Fruit fly (Drosophila melanogaster) whole organism, prepupa: ENCODE measurements around the gene SmB.

Experiments
- CG10669 ChIP-seq: fragments of 200-800 bp; sonication (Bioruptor generic); optimal IDR thresholded peaks from 3 replicates; lab custom pipeline; 2018; ENCODE audit warnings: missing biosample characterization, mild to moderate bottlenecking, missing genetic modification characterization, moderate library complexity
- CG16779 ChIP-seq: fragments of 200-800 bp; sonication (Bioruptor generic); optimal IDR thresholded peaks from 3 replicates; lab custom pipeline; 2017; ENCODE audit warnings: missing biosample characterization, mild to moderate bottlenecking, missing genetic modification characterization
- CG3032 ChIP-seq: fragments of 200-800 bp; optimal IDR thresholded peaks from 2 replicates; lab custom pipeline; 2019; ENCODE audit warnings: missing biosample characterization, mild to moderate bottlenecking, missing genetic modification characterization, moderate library complexity
- CG31627 ChIP-seq: fragments of 200-800 bp; sonication (Bioruptor generic); optimal IDR thresholded peaks from 3 replicates; lab custom pipeline; 2016; ENCODE audit warnings: missing biosample characterization, missing genetic modification characterization
- CG32006 ChIP-seq: fragments of 200-800 bp; sonication (Bioruptor generic); optimal IDR thresholded peaks from 3 replicates; lab custom pipeline; 2017; ENCODE audit warnings: missing biosample characterization, mild to moderate bottlenecking, missing genetic modification characterization
- CG3919 ChIP-seq: fragments of 200-800 bp; sonication (Bioruptor generic); optimal IDR thresholded peaks from 3 replicates; lab custom pipeline; 2016; ENCODE audit warnings: missing biosample characterization, missing genetic modification characterization
- CG4318 ChIP-seq: fragments of 200-800 bp; sonication (Bioruptor generic); optimal IDR thresholded peaks from 3 replicates; lab custom pipeline; 2017; ENCODE audit warnings: missing biosample characterization, mild to moderate bottlenecking, missing genetic modification characterization
- CG6792 ChIP-seq: fragments of 200-800 bp; sonication (Bioruptor generic); optimal IDR thresholded peaks from 3 replicates; lab custom pipeline; 2016; ENCODE audit warnings: missing biosample characterization, missing genetic modification characterization
- CG6808 ChIP-seq: fragments of 200-800 bp; sonication (Bioruptor generic); optimal IDR thresholded peaks from 3 replicates; lab custom pipeline; 2017; ENCODE audit warnings: missing biosample characterization, missing genetic modification characterization, mild to moderate bottlenecking, moderate library complexity, missing genetic modification reagents
- CG8319 ChIP-seq: fragments of 200-800 bp; sonication (Bioruptor generic); optimal IDR thresholded peaks from 3 replicates; lab custom pipeline; 2016; ENCODE audit warnings: missing biosample characterization, missing genetic modification characterization
- CG8632 ChIP-seq: fragments of 200-800 bp; sonication (Bioruptor generic); optimal IDR thresholded peaks from 3 replicates; lab custom pipeline; 2016; ENCODE audit warnings: missing biosample characterization, missing genetic modification characterization
- CG9139 ChIP-seq: fragments of 200-800 bp; sonication (Bioruptor generic); optimal IDR thresholded peaks from 3 replicates; lab custom pipeline; 2017; ENCODE audit warnings: missing biosample characterization, mild to moderate bottlenecking, missing genetic modification characterization
- Eip75B ChIP-seq: fragments of 200-800 bp; sonication (Bioruptor generic); optimal IDR thresholded peaks from 3 replicates; lab custom pipeline; 2016; ENCODE audit warnings: missing biosample characterization, missing genetic modification characterization
- Eip78C ChIP-seq: fragments of 200-800 bp; sonication (Bioruptor generic); peaks from one replicate; lab custom pipeline; 2016; ENCODE audit warnings: missing biosample characterization, missing genetic modification characterization
- Eip93F ChIP-seq: fragments of 200-800 bp; sonication (Bioruptor generic); optimal IDR thresholded peaks from 2 replicates; lab custom pipeline; 2016; ENCODE audit warnings: missing biosample characterization, mild to moderate bottlenecking, missing genetic modification characterization
- Ets21C ChIP-seq: fragments of 200-800 bp; sonication (Bioruptor generic); optimal IDR thresholded peaks from 3 replicates; lab custom pipeline; 2016; ENCODE audit warnings: missing biosample characterization, missing genetic modification characterization
- Ets96B ChIP-seq: fragments of 200-800 bp; optimal IDR thresholded peaks from 2 replicates; lab custom pipeline; 2019; ENCODE audit warnings: missing biosample characterization, mild to moderate bottlenecking, missing genetic modification characterization, moderate library complexity
- Gug ChIP-seq: fragments of 200-800 bp; sonication (Bioruptor generic); IDR thresholded peaks from 2 replicates; pipeline ENCODE4 v1.3.6; 2022; ENCODE audit warnings: missing biosample characterization, missing genetic modification characterization
- Hr38 ChIP-seq: sonication (Bioruptor generic); optimal IDR thresholded peaks from 2 replicates; lab custom pipeline; 2016; ENCODE audit warnings: missing biosample characterization, missing genetic modification characterization
- Hr4 ChIP-seq: fragments of 200-800 bp; sonication (Bioruptor generic); optimal IDR thresholded peaks from 3 replicates; lab custom pipeline; 2016; ENCODE audit warnings: missing biosample characterization, missing genetic modification characterization
- Lpt ChIP-seq: fragments of 200-800 bp; sonication (Bioruptor generic); optimal IDR thresholded peaks from 3 replicates; lab custom pipeline; 2016; ENCODE audit warnings: missing biosample characterization, missing genetic modification characterization
- Met ChIP-seq: fragments of 200-800 bp; sonication (Bioruptor generic); optimal IDR thresholded peaks from 3 replicates; lab custom pipeline; 2016; ENCODE audit warnings: missing biosample characterization, missing genetic modification characterization
- Sox102F ChIP-seq: fragments of 200-800 bp; sonication (Bioruptor generic); optimal IDR thresholded peaks from 2 replicates; lab custom pipeline; 2016; ENCODE audit warnings: missing biosample characterization, mild to moderate bottlenecking, missing genetic modification characterization
- acj6 ChIP-seq: fragments of 200-800 bp; sonication (Bioruptor generic); optimal IDR thresholded peaks from 3 replicates; lab custom pipeline; 2016; ENCODE audit warnings: missing biosample characterization, missing genetic modification characterization
- cyc ChIP-seq: fragments of 200-800 bp; sonication (Bioruptor generic); optimal IDR thresholded peaks from 3 replicates; lab custom pipeline; 2016; ENCODE audit warnings: missing biosample characterization, missing genetic modification characterization
- dsx ChIP-seq: fragments of 200-800 bp; optimal IDR thresholded peaks from 3 replicates; lab custom pipeline; 2019; ENCODE audit warnings: missing biosample characterization, mild to moderate bottlenecking, missing genetic modification characterization, moderate library complexity; ENCODE audit not compliant: poor library complexity, severe bottlenecking
- esn ChIP-seq: fragments of 200-800 bp; sonication (Bioruptor generic); optimal IDR thresholded peaks from 2 replicates; lab custom pipeline; 2016; ENCODE audit warnings: missing biosample characterization, mild to moderate bottlenecking, missing genetic modification characterization, moderate library complexity
- fd85E ChIP-seq: fragments of 200-800 bp; sonication (Bioruptor generic); optimal IDR thresholded peaks from 3 replicates; lab custom pipeline; 2016; ENCODE audit warnings: missing biosample characterization, missing genetic modification characterization
- fkh ChIP-seq: fragments of 200-800 bp; sonication (Bioruptor generic); optimal IDR thresholded peaks from 3 replicates; lab custom pipeline; 2017; ENCODE audit warnings: missing biosample characterization, mild to moderate bottlenecking, missing genetic modification characterization, moderate library complexity
- net ChIP-seq: fragments of 200-800 bp; sonication (Bioruptor generic); optimal IDR thresholded peaks from 3 replicates; lab custom pipeline; 2016; ENCODE audit warnings: missing biosample characterization, missing genetic modification characterization
- pdm3 ChIP-seq: fragments of 200-800 bp; sonication (Bioruptor generic); optimal IDR thresholded peaks from 3 replicates; lab custom pipeline; 2016; ENCODE audit warnings: missing biosample characterization, missing genetic modification characterization
- salr ChIP-seq, 2 experiments: fragments of 200-800 bp; sonication (Bioruptor generic); optimal IDR thresholded peaks; 3 replicates each; lab custom pipeline; 2016 to 2018; ENCODE audit warnings: missing biosample characterization in 2 of 2, missing genetic modification characterization in 2 of 2, mild to moderate bottlenecking in 1 of 2
- spab ChIP-seq: fragments of 200-800 bp; sonication (Bioruptor generic); optimal IDR thresholded peaks from 2 replicates; lab custom pipeline; 2017; ENCODE audit warnings: missing biosample characterization, mild to moderate bottlenecking, missing genetic modification characterization, missing genetic modification reagents
- ss ChIP-seq, 2 experiments: fragments of 200-800 bp; sonication (Bioruptor generic); optimal IDR thresholded peaks; 2 replicates in 1 of 2; 3 replicates in 1 of 2; lab custom pipeline; 2017 to 2018; ENCODE audit warnings: mild to moderate bottlenecking in 2 of 2, missing biosample characterization in 2 of 2, missing genetic modification characterization in 2 of 2, moderate library complexity in 1 of 2
- topi ChIP-seq: fragments of 200-800 bp; sonication (Bioruptor generic); optimal IDR thresholded peaks from 3 replicates; lab custom pipeline; 2016; ENCODE audit warnings: missing biosample characterization, missing genetic modification characterization
- vri ChIP-seq: fragments of 200-800 bp; sonication (Bioruptor generic); optimal IDR thresholded peaks from 3 replicates; lab custom pipeline; 2016; ENCODE audit warnings: missing biosample characterization, mild to moderate bottlenecking, missing genetic modification characterization

Gene SmB

dm6 chr2L:10403803-10404315, 22.6 kb downstream of the SmB start:
- TF ChIP-seq Eip78C (GFP tag; lab: Kevin White, UChicago): peak; percentile 50
- peak; percentile 9 for TF ChIP-seq fkh
- TF ChIP-seq vri (GFP tag; lab: Kevin White, UChicago): no peak
- TF ChIP-seq CG10669: peak; percentile 78

dm6 chr2L:10396877-10397587, 29.4 kb downstream of the SmB start:
- TF ChIP-seq Eip78C (GFP tag; lab: Kevin White, UChicago) (peak; percentile 46), CG9139 (no peak), Gug (GFP tag; lab: Robert Waterston, UW) (no peak), CG8319 (GFP tag; lab: Kevin White, UChicago) (no peak), CG6808 (no peak), CG3919 (GFP tag; lab: Kevin White, UChicago) (no peak), CG6792 (no peak), CG8632 (GFP tag; lab: Kevin White, UChicago) (no peak), salr (GFP tag; optimal IDR thresholded peaks at IDR 0.05; lab: Kevin White, UChicago) (no peak), Hr4 (GFP tag; lab: Kevin White, UChicago) (no peak), Met (no peak), Eip75B (no peak), vri (GFP tag; lab: Kevin White, UChicago) (peak; percentile 50), pdm3 (GFP tag; lab: Kevin White, UChicago) (no peak), esn (GFP tag; lab: Kevin White, UChicago) (peak; percentile 14), ss (GFP tag; optimal IDR thresholded peaks at IDR 0.05; lab: Kevin White, UChicago) (peak in 1 of 2 experiments; percentile 72), Eip93F (no peak), CG3032 (no peak), CG32006 (no peak), topi (GFP tag; lab: Kevin White, UChicago) (peak; percentile 28), Ets21C (GFP tag; lab: Kevin White, UChicago) (no peak), cyc (GFP tag; lab: Kevin White, UChicago) (no peak), spab (no peak), fkh (peak; percentile 83), Hr38 (GFP tag; lab: Kevin White, UChicago) (no peak), CG16779 (tag; lab: Kevin White, UChicago) (no peak), net (no peak), acj6 (GFP tag; lab: Kevin White, UChicago) (no peak)

- TF ChIP-seq acj6 (GFP tag; lab: Kevin White, UChicago): no peak
- TF ChIP-seq Sox102F (GFP tag; lab: Kevin White, UChicago): no peak
- TF ChIP-seq Ets96B (tag; lab: Kevin White, UChicago): no peak
- no peak for TF ChIP-seq net
- TF ChIP-seq CG32006: no peak
- no peak for TF ChIP-seq CG8632 (GFP tag; lab: Kevin White, UChicago)
- no peak for TF ChIP-seq fd85E
- no peak for TF ChIP-seq Lpt (GFP tag; lab: Kevin White, UChicago)
- TF ChIP-seq, all 60 proteins: peak for 0
These were observed 30.0 kb downstream of the SmB start, which contains the start of gene Cnot4 for dm6 chr2L:10396488-10396824. Gene Cnot4, plus strand, starts transcription at chr2L:10396716.

dm6 chr2L:10395642-10396487, 30.6 kb downstream of the SmB start, which contains the start of gene Mdh1:
Gene Mdh1, minus strand, starts transcription at chr2L:10396332.
- TF ChIP-seq Hr38 (GFP tag; lab: Kevin White, UChicago) (no peak), net (no peak), Eip78C (GFP tag; lab: Kevin White, UChicago) (peak; percentile 64), CG32006 (no peak), CG6808 (peak; percentile 4), ss (GFP tag; optimal IDR thresholded peaks at IDR 0.05; lab: Kevin White, UChicago) (peak; percentile 11 to 40), CG4318 (GFP tag; lab: Kevin White, UChicago) (no peak), CG10669 (no peak), spab (no peak), vri (GFP tag; lab: Kevin White, UChicago) (peak; percentile 55), CG31627 (no peak), cyc (GFP tag; lab: Kevin White, UChicago) (no peak), Eip75B (no peak), Eip93F (peak; percentile 18), dsx (GFP tag; lab: Kevin White, UChicago) (no peak)
- TF ChIP-seq, all 60 proteins: peak for 5
